Worm (Caenorhabditis elegans) whole organism, L4 larva: ENCODE data around the gene mrpl-37.

Experiments
- R02D3.7 ChIP-seq: fragments of 150-350 bp; sonication (generic microtip); optimal IDR thresholded peaks from 3 replicates; lab custom pipeline; 2014; ENCODE audit warnings: missing biosample characterization, missing genetic modification characterization
- ZK337.2 ChIP-seq: fragments of 200-800 bp; sonication (Bioruptor generic); IDR thresholded peaks from 2 replicates; pipeline ENCODE4 v1.3.6; 2022; ENCODE audit warnings: missing genetic modification reagents, missing genetic modification characterization, missing compliant biosample characterization
- ama-1 ChIP-seq: fragments of 150-350 bp; optimal IDR thresholded peaks from 2 replicates; lab custom pipeline; 2014; ENCODE audit warnings: inconsistent platforms, mixed read lengths
- ceh-28 ChIP-seq: fragments of 150-350 bp; optimal IDR thresholded peaks from 2 replicates; lab custom pipeline; 2014; ENCODE audit warnings: missing biosample characterization, missing genetic modification reagents, missing genetic modification characterization
- dpl-1 ChIP-seq: fragments of 150-350 bp; optimal IDR thresholded peaks from 2 replicates; lab custom pipeline; 2014; ENCODE audit warnings: missing biosample characterization, missing genetic modification reagents, missing genetic modification characterization
- hlh-11 ChIP-seq: fragments of 200-800 bp; sonication (Bioruptor generic); optimal IDR thresholded peaks from 2 replicates; lab custom pipeline; 2018; ENCODE audit warnings: mild to moderate bottlenecking, missing genetic modification characterization, missing compliant biosample characterization
- nhr-11 ChIP-seq: fragments of 150-350 bp; optimal IDR thresholded peaks from 2 replicates; lab custom pipeline; 2014; ENCODE audit warnings: missing biosample characterization, missing genetic modification characterization
- nhr-28 ChIP-seq: fragments of 150-350 bp; optimal IDR thresholded peaks from 2 replicates; lab custom pipeline; 2014; ENCODE audit warnings: missing biosample characterization, missing genetic modification characterization
- nhr-41 ChIP-seq: fragments of 200-800 bp; sonication (Bioruptor generic); IDR thresholded peaks from 2 replicates; pipeline ENCODE4 v1.3.6; 2022; ENCODE audit warnings: missing genetic modification reagents, missing genetic modification characterization, missing compliant biosample characterization
- nhr-6 ChIP-seq: fragments of 150-350 bp; optimal IDR thresholded peaks from 2 replicates; lab custom pipeline; 2014; ENCODE audit warnings: missing biosample characterization, missing genetic modification characterization
- pha-4 ChIP-seq, 2 experiments: fragments of 150-350 bp in 1 of 2; fragments of 200-800 bp in 1 of 2; sonication (Bioruptor generic) in 1 of 2; IDR thresholded peaks in 1 of 2; optimal IDR thresholded peaks in 1 of 2; 2 replicates each; pipeline versions ENCODE4 v1.3.6 to Lab custom; 2014 to 2022; ENCODE audit warnings: missing genetic modification characterization in 2 of 2, missing genetic modification reagents in 2 of 2, missing biosample characterization in 1 of 2, missing compliant biosample characterization in 1 of 2
- unc-62 ChIP-seq, 3 experiments: fragments of 150-350 bp in 1 of 3; sonication (generic microtip); optimal IDR thresholded peaks in 2 of 3; peaks in 1 of 3; 1 replicate in 1 of 3; 2 replicates in 2 of 3; lab custom pipeline; 2014 to 2017; ENCODE audit warnings: missing biosample characterization in 3 of 3, missing genetic modification characterization in 3 of 3, missing genetic modification reagents in 3 of 3, missing genotype in 1 of 3

- TF ChIP-seq R02D3.7 (tag; lab: Kevin White, UChicago) = no peak
- TF ChIP-seq nhr-11 = no peak
- TF ChIP-seq dpl-1 (GFP tag; lab: Kevin White, UChicago) = no peak
- no peak for TF ChIP-seq unc-62 (GFP tag; optimal IDR thresholded peaks at IDR 0.05 in 1 of 2; lab: Kevin White, UChicago)
- no peak for TF ChIP-seq unc-62 (tag; optimal IDR thresholded peaks at IDR 0.05; lab: Kevin White, UChicago)
- TF ChIP-seq ama-1 (lab: Kevin White, UChicago) = peak; percentile 90
- no peak for TF ChIP-seq nhr-6
- no peak for TF ChIP-seq ZK337.2 (GFP tag; lab: Robert Waterston, UW)
- no peak for TF ChIP-seq hlh-11 (tag; lab: Kevin White, UChicago)
- no peak for TF ChIP-seq nhr-28 (tag; lab: Kevin White, UChicago)
- no peak for TF ChIP-seq ceh-28 (tag; lab: Kevin White, UChicago)
- TF ChIP-seq nhr-41 (GFP tag; lab: Robert Waterston, UW) = no peak
- TF ChIP-seq pha-4 (GFP tag; IDR thresholded peaks at IDR 0.05; lab: Robert Waterston, UW) = no peak
- TF ChIP-seq pha-4 (tag; optimal IDR thresholded peaks at IDR 0.05; lab: Kevin White, UChicago) = no peak
Measured at ce11 chrII:13521977-13522404, 52.9 kb downstream of the mrpl-37 start.
